Fruit fly (Drosophila melanogaster): ENCODE results near the gene Sytalpha.

Gene Sytalpha

dm6 chr2L:17594087-17594486, 2.0 kb downstream of the Sytalpha start (continued):
- no peak for TF ChIP-seq CG7928 (GFP tag; optimal IDR thresholded peaks at IDR 0.05)
- TF ChIP-seq CG34376 (GFP tag; optimal IDR thresholded peaks at IDR 0.05): no peak
- no peak for TF ChIP-seq BtbVII (GFP tag; optimal IDR thresholded peaks at IDR 0.05)
- no peak for TF ChIP-seq sug (tag; optimal IDR thresholded peaks at IDR 0.05)
- TF ChIP-seq nerfin-2 (GFP tag; IDR thresholded peaks at IDR 0.05; ENCODE audit: partially characterized antibody): no peak
- no peak for TF ChIP-seq zfh1 (GFP tag; IDR thresholded peaks at IDR 0.05)
- no peak for TF ChIP-seq CG4424 (GFP tag; optimal IDR thresholded peaks at IDR 0.05)
- TF ChIP-seq CG6272 (GFP tag; IDR thresholded peaks at IDR 0.05): no peak
- no peak for TF ChIP-seq pum (GFP tag; optimal IDR thresholded peaks at IDR 0.05)
- no peak for TF ChIP-seq lab (GFP tag; optimal IDR thresholded peaks at IDR 0.05)
- TF ChIP-seq abd-A (tag; optimal IDR thresholded peaks at IDR 0.05): peak; percentile 2
- no peak for TF ChIP-seq vvl (GFP tag; IDR thresholded peaks at IDR 0.05)
- TF ChIP-seq dpn (GFP tag; optimal IDR thresholded peaks at IDR 0.05): no peak
- no peak for TF ChIP-seq MTF-1 (GFP tag; optimal IDR thresholded peaks at IDR 0.05; ENCODE audit: borderline replicate concordance)
- no peak for TF ChIP-seq CG8281 (tag; optimal IDR thresholded peaks at IDR 0.05)
- TF ChIP-seq Trl (optimal IDR thresholded peaks at IDR 0.05): no peak
- no peak for TF ChIP-seq Trl (GFP tag; optimal IDR thresholded peaks at IDR 0.05)
- TF ChIP-seq Mrtf (GFP tag; IDR thresholded peaks at IDR 0.05): no peak
- no peak for TF ChIP-seq ranshi (GFP tag; IDR thresholded peaks at IDR 0.05)
- TF ChIP-seq CG12071 (GFP tag; optimal IDR thresholded peaks at IDR 0.05): no peak
- TF ChIP-seq psq (GFP tag; optimal IDR thresholded peaks at IDR 0.05): no peak
- TF ChIP-seq BEAF-32 (GFP tag; optimal IDR thresholded peaks at IDR 0.05): no peak
- no peak for TF ChIP-seq Mes4 (GFP tag; optimal IDR thresholded peaks at IDR 0.05)
- TF ChIP-seq Hr78 (GFP tag; optimal IDR thresholded peaks at IDR 0.05): no peak
- TF ChIP-seq CkIIα-i1 (GFP tag; IDR thresholded peaks at IDR 0.05): no peak
- TF ChIP-seq C15 (GFP tag; IDR thresholded peaks at IDR 0.05): no peak
- no peak for TF ChIP-seq bowl (GFP tag; IDR thresholded peaks at IDR 0.05)
- peak; percentile 97 for TF ChIP-seq scrt (GFP tag; optimal IDR thresholded peaks at IDR 0.05)
- TF ChIP-seq CG2116 (GFP tag; optimal IDR thresholded peaks at IDR 0.05): no peak

- TF ChIP-seq dpn (GFP tag; optimal IDR thresholded peaks at IDR 0.05) (no peak), Opbp (GFP tag; IDR thresholded peaks at IDR 0.05; ENCODE audit: partially characterized antibody) (no peak), CG2116 (GFP tag; optimal IDR thresholded peaks at IDR 0.05) (peak; percentile 27), Hmr (GFP tag; optimal IDR thresholded peaks at IDR 0.05) (peak; percentile 50), amos (GFP tag; IDR thresholded peaks at IDR 0.05; ENCODE audit: partially characterized antibody) (peak; percentile 43), CG6791 (GFP tag; IDR thresholded peaks at IDR 0.05; ENCODE audit: partially characterized antibody) (0 out of 3 replicates have a peak, but pooled peaks have one; percentile 45), sens (GFP tag) (no peak), CG12104 (GFP tag; optimal IDR thresholded peaks at IDR 0.05) (no peak), nerfin-1 (tag; optimal IDR thresholded peaks at IDR 0.05) (peak; percentile 1), CG9797 (GFP tag; optimal IDR thresholded peaks at IDR 0.05) (peak; percentile 34), Dll (GFP tag; IDR thresholded peaks at IDR 0.05; ENCODE audit: partially characterized antibody) (peak; percentile 30; the same call in 1 of the 4 replicates), pzg (GFP tag; optimal IDR thresholded peaks at IDR 0.05) (peak; percentile 57), BEAF-32 (GFP tag; optimal IDR thresholded peaks at IDR 0.05) (peak; percentile 49), CG18476 (GFP tag; optimal IDR thresholded peaks at IDR 0.05) (no peak), Dp (GFP tag; optimal IDR thresholded peaks at IDR 0.05) (peak; percentile 63), oc (tag; optimal IDR thresholded peaks at IDR 0.05) (no peak), CG11504 (tag; optimal IDR thresholded peaks at IDR 0.05) (peak; percentile 27), stwl (tag; optimal IDR thresholded peaks at IDR 0.05) (peak; percentile 97), pum (GFP tag; optimal IDR thresholded peaks at IDR 0.05) (no peak), CTCF (GFP tag; optimal IDR thresholded peaks at IDR 0.05) (peak; percentile 79), HmgD (GFP tag; optimal IDR thresholded peaks at IDR 0.05) (peak; percentile 43), CoRest (tag; optimal IDR thresholded peaks at IDR 0.05) (peak; percentile 1), CG1603 (tag; optimal IDR thresholded peaks at IDR 0.05) (peak; percentile 29), CG13287 (GFP tag; IDR thresholded peaks at IDR 0.05; ENCODE audit: partially characterized antibody) (peak; percentile 19; the same call in 1 of the 2 replicates), pita (GFP tag; optimal IDR thresholded peaks at IDR 0.05) (peak; percentile 70), CG16813 (GFP tag; IDR thresholded peaks at IDR 0.05; ENCODE audit: partially characterized antibody) (peak; percentile 59)
Measured at dm6 chr2L:17603152-17603551, 11.1 kb downstream of the Sytalpha start.

All from whole organism, embryonic.